Worm (Caenorhabditis elegans): ENCODE data around the gene C17C3.3.
A peak's percentile ranks its signal among the peaks of the same experiment; 100 is the strongest.

ce11 chrII:5544145-5544515 lies 17.4 kb upstream of the C17C3.3 start:
- no peak for TF ChIP-seq lin-15B (tag; optimal IDR thresholded peaks at IDR 0.05)
- TF ChIP-seq ces-1 (GFP tag; optimal IDR thresholded peaks at IDR 0.05): no peak
- peak; percentile 97 for TF ChIP-seq ama-1 (optimal IDR thresholded peaks at IDR 0.05)
- no peak for TF ChIP-seq ztf-11 (tag; optimal IDR thresholded peaks at IDR 0.05)
- TF ChIP-seq nhr-12 (tag; optimal IDR thresholded peaks at IDR 0.05): no peak
